Fruit fly (Drosophila melanogaster): Measurements from ENCODE around the gene CG31809.

- TF ChIP-seq Sox102F (GFP tag; optimal IDR thresholded peaks at IDR 0.05) (no peak), Smox (GFP tag; optimal IDR thresholded peaks at IDR 0.05) (no peak), Hr4 (GFP tag; optimal IDR thresholded peaks at IDR 0.05) (no peak), CG1621 (tag; optimal IDR thresholded peaks at IDR 0.05) (no peak), net (GFP tag; optimal IDR thresholded peaks at IDR 0.05) (no peak)
Measured at dm6 chr2L:16884702-16885101, 26.2 kb upstream of the CG31809 start.

All from whole organism, prepupa.